Worm (Caenorhabditis elegans) whole organism, L4 larva: Measurements from ENCODE around the gene ssq-4.
"Not testable (repeated sequence)": the region's sequence is repeated elsewhere in the genome, so short reads cannot be mapped to it uniquely, and the experiment has no call there.

Experiments
- F49E8.2 ChIP-seq: sonication (generic microtip); optimal IDR thresholded peaks from 2 replicates; lab custom pipeline; 2016; ENCODE audit warnings: missing compliant biosample characterization, mild to moderate bottlenecking, missing genetic modification characterization, borderline replicate concordance
- ces-1 ChIP-seq: fragments of 150-350 bp; sonication (generic microtip); optimal IDR thresholded peaks from 4 replicates; lab custom pipeline; 2014; ENCODE audit warnings: missing biosample characterization, missing genetic modification reagents, missing genetic modification characterization
- dpl-1 ChIP-seq: fragments of 150-350 bp; optimal IDR thresholded peaks from 2 replicates; lab custom pipeline; 2014; ENCODE audit warnings: missing biosample characterization, missing genetic modification reagents, missing genetic modification characterization
- duxl-1 ChIP-seq: sonication (generic microtip); optimal IDR thresholded peaks from 2 replicates; lab custom pipeline; 2016; ENCODE audit warnings: mild to moderate bottlenecking, missing genetic modification characterization, moderate library complexity, missing compliant biosample characterization; ENCODE audit not compliant: poor library complexity
- egl-43 ChIP-seq: fragments of 200-800 bp; sonication (Bioruptor generic); IDR thresholded peaks from 2 replicates; pipeline ENCODE4 v1.3.6; 2022; ENCODE audit warnings: missing genetic modification reagents, missing genetic modification characterization, missing compliant biosample characterization
- fos-1 ChIP-seq: fragments of 150-350 bp; optimal IDR thresholded peaks from 2 replicates; lab custom pipeline; 2014; ENCODE audit warnings: missing biosample characterization, missing genetic modification characterization
- hlh-30 ChIP-seq: sonication (generic microtip); optimal IDR thresholded peaks from 2 replicates; lab custom pipeline; 2017; ENCODE audit warnings: antibody characterized with exemption, mild to moderate bottlenecking, missing genetic modification characterization, missing compliant biosample characterization; ENCODE audit not compliant: insufficient read depth
- nhr-28 ChIP-seq: fragments of 150-350 bp; optimal IDR thresholded peaks from 2 replicates; lab custom pipeline; 2014; ENCODE audit warnings: missing biosample characterization, missing genetic modification characterization
- snpc-4 ChIP-seq: fragments of 150-350 bp; optimal IDR thresholded peaks from 2 replicates; lab custom pipeline; 2014; ENCODE audit warnings: missing biosample characterization, missing genetic modification characterization
- unc-62 ChIP-seq, 3 experiments: fragments of 150-350 bp in 1 of 3; sonication (generic microtip); optimal IDR thresholded peaks in 2 of 3; peaks in 1 of 3; 1 replicate in 1 of 3; 2 replicates in 2 of 3; lab custom pipeline; 2014 to 2017; ENCODE audit warnings: missing biosample characterization in 3 of 3, missing genetic modification characterization in 3 of 3, missing genetic modification reagents in 3 of 3, missing genotype in 1 of 3
- zag-1 ChIP-seq: fragments of 150-350 bp; optimal IDR thresholded peaks from 2 replicates; lab custom pipeline; 2014; ENCODE audit warnings: missing biosample characterization, missing genetic modification characterization

ce11 chrIV:5017075-5017474, 796 bp downstream of the ssq-4 start, which contains the start of gene T28H11.7:
- not testable (repeated sequence) for TF ChIP-seq unc-62 (GFP tag; optimal IDR thresholded peaks at IDR 0.05 in 1 of 2; lab: Kevin White, UChicago); unc-62 (tag; optimal IDR thresholded peaks at IDR 0.05; lab: Kevin White, UChicago); snpc-4 (tag; lab: Kevin White, UChicago); F49E8.2 (tag; lab: Kevin White, UChicago); zag-1 (tag; lab: Kevin White, UChicago); ces-1 (GFP tag; lab: Kevin White, UChicago); duxl-1 (tag; lab: Kevin White, UChicago); fos-1 (tag; lab: Kevin White, UChicago); dpl-1 (GFP tag; lab: Kevin White, UChicago); egl-43 (GFP tag; lab: Robert Waterston, UW); hlh-30 (tag; lab: Kevin White, UChicago); nhr-28 (tag; lab: Kevin White, UChicago)
